Fruit fly (Drosophila melanogaster) whole organism, pupa: ENCODE data around the gene CG44385.

Experiments
- CG32121 ChIP-seq: fragments of 200-800 bp; sonication (Bioruptor generic); IDR thresholded peaks from 2 replicates; pipeline ENCODE4 v1.3.6; 2022; ENCODE audit warnings: missing biosample characterization, missing genetic modification characterization
- CG34367 ChIP-seq: fragments of 200-800 bp; sonication (Bioruptor generic); optimal IDR thresholded peaks from 2 replicates; lab custom pipeline; 2018; ENCODE audit warnings: missing biosample characterization, mild to moderate bottlenecking, missing genetic modification characterization
- D1 ChIP-seq: fragments of 200-800 bp; sonication (Bioruptor generic); optimal IDR thresholded peaks from 2 replicates; lab custom pipeline; 2018; ENCODE audit warnings: missing biosample characterization, mild to moderate bottlenecking, missing genetic modification characterization, moderate library complexity
- Pif1A ChIP-seq: fragments of 200-800 bp; sonication (Bioruptor generic); optimal IDR thresholded peaks from 3 replicates; lab custom pipeline; 2016; ENCODE audit warnings: missing biosample characterization, missing genetic modification characterization
- rn ChIP-seq: fragments of 200-800 bp; sonication (Bioruptor generic); IDR thresholded peaks from 2 replicates; pipeline ENCODE4 v1.3.6; 2022; ENCODE audit warnings: missing biosample characterization, missing genetic modification characterization

DNA sequence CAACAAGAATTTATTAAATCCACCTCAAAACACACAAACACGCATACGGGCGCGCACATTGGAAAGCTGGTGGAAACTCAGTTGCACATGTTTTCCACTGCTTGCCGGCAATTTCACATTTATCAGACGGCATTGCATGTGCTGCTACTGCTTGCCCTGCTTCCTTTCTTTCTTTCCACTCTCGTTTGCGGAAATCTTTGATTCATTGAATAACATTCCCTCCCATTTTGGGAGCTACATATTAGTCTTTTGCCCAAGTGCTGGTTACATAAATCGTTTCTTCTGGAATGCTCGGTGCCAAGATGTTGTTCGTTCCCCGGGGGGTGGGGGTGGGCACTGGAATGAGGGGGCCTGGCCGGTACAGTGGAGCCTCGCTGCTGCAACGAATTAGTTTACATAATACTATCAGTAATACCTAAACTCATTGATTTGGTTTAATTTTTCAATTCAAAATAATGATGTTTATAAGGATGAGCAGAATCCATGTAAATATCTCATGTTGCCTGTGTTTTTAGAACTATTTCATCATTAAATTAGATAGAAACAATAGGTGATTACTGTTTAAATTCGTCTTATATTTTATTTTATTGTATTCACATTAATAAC lies 23.3 kb downstream of the CG44385 start:
- TF ChIP-seq CG32121 (GFP tag; lab: Robert Waterston, UW) (peak; percentile 47; the same call in 1 of the 2 replicates), D1 (tag; lab: Kevin White, UChicago) (no peak), Pif1A (GFP tag; lab: Kevin White, UChicago) (no peak), CG34367 (no peak), rn (GFP tag; lab: Robert Waterston, UW) (no peak)
